Worm (Caenorhabditis elegans): Measurements from ENCODE around the gene W08F4.7.
"Not testable (repeated sequence)": the region's sequence is repeated elsewhere in the genome, so short reads cannot be mapped to it uniquely, and the experiment has no call there.

The W08F4.7 gene

ce11 chrII:536775-537174 is 40.8 kb downstream of the W08F4.7 start, which contains the start of gene T27A1.2:
TSS of gene T27A1.2 (minus strand) at chrII:536875.
- TF ChIP-seq aly-1 (tag; optimal IDR thresholded peaks at IDR 0.05) (no peak), B0310.2 (tag; optimal IDR thresholded peaks at IDR 0.05) (no peak), tra-4 (tag; optimal IDR thresholded peaks at IDR 0.05) (no peak), flt-1 (GFP tag; IDR thresholded peaks at IDR 0.05) (no peak), ceh-36 (tag; optimal IDR thresholded peaks at IDR 0.05) (no peak), ets-7 (tag; optimal IDR thresholded peaks at IDR 0.05) (no peak), pes-1 (GFP tag; IDR thresholded peaks at IDR 0.05) (no peak), tbx-37 (GFP tag; conservative IDR thresholded peaks at IDR 0.05) (no peak), tbx-11 (GFP tag; IDR thresholded peaks at IDR 0.05) (no peak)

DNA sequence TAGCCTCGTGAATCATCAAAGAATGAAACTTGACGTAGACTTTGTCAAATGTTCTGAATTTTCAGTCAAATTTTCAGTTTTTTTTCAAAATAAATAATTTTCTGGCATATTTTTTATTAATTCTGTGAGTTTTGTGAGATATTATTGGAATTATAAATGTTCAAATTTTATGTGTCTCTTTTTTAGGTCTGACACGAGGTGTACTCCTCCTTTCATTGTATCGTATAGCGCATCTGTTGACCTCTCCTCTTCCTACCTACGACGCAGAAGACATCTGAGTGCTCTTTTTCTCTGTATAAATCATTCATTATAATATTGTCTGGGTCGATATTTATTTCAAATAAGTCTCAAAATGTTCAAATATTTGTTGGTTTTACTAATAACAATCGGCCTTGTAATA is 42.3 kb downstream of the W08F4.7 start, which contains the start of gene T27A1.3:
Gene T27A1.3 (plus strand): TSS at position 301 of the 400 bp plus-strand sequence.
- not testable (repeated sequence) for TF ChIP-seq ama-1 (optimal IDR thresholded peaks at IDR 0.05); tra-4 (tag; optimal IDR thresholded peaks at IDR 0.05); sea-1 (GFP tag; conservative IDR thresholded peaks at IDR 0.05)

- no peak for TF ChIP-seq B0310.2 (tag; optimal IDR thresholded peaks at IDR 0.05)
These were observed 51.2 kb downstream of the W08F4.7 start, which contains the start of gene lgc-34 for ce11 chrII:526375-526774. TSS of gene lgc-34 (plus strand) at chrII:526574.

Data from whole organism, early embryonic.